Fruit fly (Drosophila melanogaster) whole organism, embryonic: Measurements from ENCODE around the gene CG4577.

Experiments used
- CG1024 ChIP-seq: fragments of 200-800 bp; sonication (Bioruptor generic); IDR thresholded peaks from 2 replicates; pipeline ENCODE4 v1.3.6; 2022; ENCODE audit warnings: missing biosample characterization, missing genetic modification characterization
- CG10366 ChIP-seq: fragments of 200-800 bp; sonication (Bioruptor generic); IDR thresholded peaks from 2 replicates; pipeline ENCODE4 v1.3.6; 2022; ENCODE audit warnings: missing biosample characterization, missing genetic modification characterization
- CG10431 ChIP-seq: fragments of 200-800 bp; sonication (Bioruptor generic); optimal IDR thresholded peaks from 3 replicates; lab custom pipeline; 2018; ENCODE audit warnings: missing biosample characterization, mild to moderate bottlenecking, missing genetic modification characterization
- CG11398 ChIP-seq: fragments of 200-800 bp; sonication (Bioruptor generic); optimal IDR thresholded peaks from 2 replicates; lab custom pipeline; 2016; ENCODE audit warnings: missing biosample characterization, missing genetic modification characterization
- CG12769 ChIP-seq: fragments of 200-800 bp; sonication (Bioruptor generic); optimal IDR thresholded peaks from 2 replicates; lab custom pipeline; 2019; ENCODE audit warnings: missing biosample characterization, mild to moderate bottlenecking, missing genetic modification characterization, moderate library complexity
- CG14050 ChIP-seq: fragments of 200-800 bp; sonication (Bioruptor generic); IDR thresholded peaks from 3 replicates; pipeline ENCODE4 v1.3.6; 2022; ENCODE audit warnings: missing biosample characterization, missing genetic modification characterization
- CG1603 ChIP-seq: fragments of 200-800 bp; sonication (Bioruptor generic); optimal IDR thresholded peaks from 2 replicates; lab custom pipeline; 2019; ENCODE audit warnings: missing biosample characterization, mild to moderate bottlenecking, missing genetic modification characterization, moderate library complexity
- CG17186 ChIP-seq: fragments of 200-800 bp; sonication (Bioruptor generic); optimal IDR thresholded peaks from 3 replicates; lab custom pipeline; 2017; ENCODE audit warnings: missing biosample characterization, missing genetic modification reagents, missing genetic modification characterization
- CG17912 ChIP-seq: fragments of 200-800 bp; sonication (Bioruptor generic); optimal IDR thresholded peaks from 2 replicates; lab custom pipeline; 2018; ENCODE audit warnings: missing biosample characterization, mild to moderate bottlenecking, missing genetic modification characterization
- CG18011 ChIP-seq: fragments of 200-800 bp; sonication (Bioruptor generic); optimal IDR thresholded peaks from 2 replicates; lab custom pipeline; 2017; ENCODE audit warnings: missing biosample characterization, missing genetic modification characterization, mild to moderate bottlenecking, moderate library complexity, missing genotype
- CG30020 ChIP-seq: fragments of 200-800 bp; optimal IDR thresholded peaks from 2 replicates; lab custom pipeline; 2019; ENCODE audit warnings: missing biosample characterization, mild to moderate bottlenecking, missing genetic modification characterization, moderate library complexity
- CG32767 ChIP-seq: fragments of 200-800 bp; sonication (Bioruptor generic); IDR thresholded peaks from 2 replicates; pipeline ENCODE4 v1.3.6; 2022; ENCODE audit warnings: missing biosample characterization, missing genetic modification characterization
- CG32772 ChIP-seq: fragments of 200-800 bp; sonication (Bioruptor generic); IDR thresholded peaks from 2 replicates; pipeline ENCODE4 v1.3.6; 2022; ENCODE audit warnings: missing biosample characterization, missing genetic modification characterization
- CG3407 ChIP-seq: fragments of 200-800 bp; sonication (Bioruptor generic); optimal IDR thresholded peaks from 2 replicates; lab custom pipeline; 2018; ENCODE audit warnings: missing biosample characterization, mild to moderate bottlenecking, missing genetic modification characterization
- CG4707 ChIP-seq: fragments of 200-800 bp; sonication (Bioruptor generic); optimal IDR thresholded peaks from 2 replicates; lab custom pipeline; 2018; ENCODE audit warnings: missing biosample characterization, mild to moderate bottlenecking, missing genetic modification characterization, moderate library complexity
- CG6272 ChIP-seq: fragments of 200-800 bp; sonication (Bioruptor generic); IDR thresholded peaks from 2 replicates; pipeline ENCODE4 v1.3.6; 2022; ENCODE audit warnings: missing biosample characterization, missing genetic modification characterization
- CG6765 ChIP-seq: fragments of 200-800 bp; sonication (Bioruptor generic); optimal IDR thresholded peaks from 3 replicates; lab custom pipeline; 2017; ENCODE audit warnings: missing biosample characterization, mild to moderate bottlenecking, missing genetic modification characterization
- CG8281 ChIP-seq: fragments of 200-800 bp; sonication (Bioruptor generic); optimal IDR thresholded peaks from 2 replicates; lab custom pipeline; 2018; ENCODE audit warnings: missing biosample characterization, mild to moderate bottlenecking, missing genetic modification characterization, moderate library complexity
- CG9876 ChIP-seq: fragments of 200-800 bp; sonication (Bioruptor generic); optimal IDR thresholded peaks from 2 replicates; lab custom pipeline; 2016; ENCODE audit warnings: missing biosample characterization, missing genetic modification characterization
- CkIIα-i1 ChIP-seq: fragments of 200-800 bp; sonication (Bioruptor generic); IDR thresholded peaks from 2 replicates; pipeline ENCODE4 v1.3.6; 2022; ENCODE audit warnings: missing biosample characterization, missing genetic modification characterization
- Elba2 ChIP-seq: fragments of 200-800 bp; sonication (Bioruptor generic); optimal IDR thresholded peaks from 3 replicates; lab custom pipeline; 2016; ENCODE audit warnings: missing biosample characterization, missing genetic modification characterization
- Gsc ChIP-seq: fragments of 200-800 bp; sonication (Bioruptor generic); IDR thresholded peaks from 2 replicates; pipeline ENCODE4 v1.3.6; 2022; ENCODE audit warnings: missing biosample characterization, missing genetic modification characterization
- H2.0 ChIP-seq: fragments of 200-800 bp; sonication (Bioruptor generic); IDR thresholded peaks from 2 replicates; pipeline ENCODE4 v1.3.6; 2022; ENCODE audit warnings: missing biosample characterization, missing genetic modification characterization
- Hand ChIP-seq: fragments of 200-800 bp; sonication (Bioruptor generic); optimal IDR thresholded peaks from 2 replicates; lab custom pipeline; 2017; ENCODE audit warnings: mild to moderate bottlenecking, missing biosample characterization, missing genetic modification reagents, missing genetic modification characterization
- HmgD ChIP-seq: fragments of 200-800 bp; sonication (Bioruptor generic); optimal IDR thresholded peaks from 3 replicates; lab custom pipeline; 2016; ENCODE audit warnings: missing biosample characterization, missing genetic modification characterization
- Hmx ChIP-seq: fragments of 200-800 bp; sonication (Bioruptor generic); optimal IDR thresholded peaks from 2 replicates; lab custom pipeline; 2016; ENCODE audit warnings: missing biosample characterization, missing genetic modification characterization
- Hr78 ChIP-seq, 2 experiments: fragments of 200-800 bp in 1 of 2; fragments of >200 bp in 1 of 2; sonication (Bioruptor generic) in 1 of 2; optimal IDR thresholded peaks; 2 replicates each; lab custom pipeline; 2017 to 2019; ENCODE audit warnings: missing biosample characterization in 2 of 2, missing genetic modification characterization in 2 of 2, mild to moderate bottlenecking in 1 of 2, moderate library complexity in 1 of 2
- Kr ChIP-seq: fragments of 200-800 bp; sonication (Bioruptor generic); optimal IDR thresholded peaks from 2 replicates; lab custom pipeline; 2017; ENCODE audit warnings: missing biosample characterization, mild to moderate bottlenecking, missing genetic modification characterization
- NfI ChIP-seq: fragments of 200-800 bp; sonication (Bioruptor generic); optimal IDR thresholded peaks from 3 replicates; lab custom pipeline; 2018; ENCODE audit warnings: missing biosample characterization, mild to moderate bottlenecking, missing genetic modification characterization, moderate library complexity
- Opbp ChIP-seq: fragments of 200-800 bp; sonication (Bioruptor generic); IDR thresholded peaks from 3 replicates; pipeline ENCODE4 v1.3.6; 2022; ENCODE audit warnings: missing biosample characterization, missing genetic modification characterization; ENCODE audit not compliant: partially characterized antibody
- bab2 ChIP-seq: fragments of 200-800 bp; sonication (Bioruptor generic); optimal IDR thresholded peaks from 2 replicates; lab custom pipeline; 2016; ENCODE audit warnings: missing biosample characterization, missing genetic modification characterization
- bbx ChIP-seq: fragments of 200-800 bp; sonication (Bioruptor generic); IDR thresholded peaks from 2 replicates; pipeline ENCODE4 v1.3.6; 2022; ENCODE audit warnings: missing biosample characterization, missing genetic modification characterization; ENCODE audit not compliant: partially characterized antibody
- br ChIP-seq: fragments of >200 bp; optimal IDR thresholded peaks from 2 replicates; lab custom pipeline; 2017
- dati ChIP-seq: fragments of 200-800 bp; sonication (Bioruptor generic); IDR thresholded peaks from 2 replicates; pipeline ENCODE4 v1.3.6; 2022; ENCODE audit warnings: missing biosample characterization, missing genetic modification characterization
- ems ChIP-seq: fragments of 200-800 bp; sonication (Bioruptor generic); optimal IDR thresholded peaks from 3 replicates; lab custom pipeline; 2016; ENCODE audit warnings: missing biosample characterization, missing genetic modification characterization
- exex ChIP-seq: fragments of 200-800 bp; sonication (Bioruptor generic); optimal IDR thresholded peaks from 4 replicates; lab custom pipeline; 2018; ENCODE audit warnings: missing biosample characterization, mild to moderate bottlenecking, missing genetic modification characterization, moderate library complexity
- gcm2 ChIP-seq: fragments of 200-800 bp; sonication (Bioruptor generic); optimal IDR thresholded peaks from 2 replicates; lab custom pipeline; 2016; ENCODE audit warnings: missing biosample characterization, missing genetic modification characterization
- kni ChIP-seq: fragments of 200-800 bp; sonication (Bioruptor generic); optimal IDR thresholded peaks from 3 replicates; lab custom pipeline; 2017; ENCODE audit warnings: mild to moderate bottlenecking, missing biosample characterization, missing genetic modification reagents, missing genetic modification characterization
- lov ChIP-seq, 2 experiments: fragments of 200-800 bp in 1 of 2; fragments of >200 bp in 1 of 2; sonication (Bioruptor generic) in 1 of 2; IDR thresholded peaks in 1 of 2; optimal IDR thresholded peaks in 1 of 2; 2 replicates in 1 of 2; 3 replicates in 1 of 2; pipeline versions ENCODE4 v1.3.6 to Lab custom; 2017 to 2022; ENCODE audit warnings: missing biosample characterization in 1 of 2, missing genetic modification characterization in 1 of 2
- nau ChIP-seq: fragments of 200-800 bp; sonication (Bioruptor generic); optimal IDR thresholded peaks from 3 replicates; lab custom pipeline; 2017; ENCODE audit warnings: missing biosample characterization, mild to moderate bottlenecking, missing genetic modification characterization, missing genetic modification reagents
- nmo ChIP-seq: fragments of 200-800 bp; sonication (Bioruptor generic); optimal IDR thresholded peaks from 2 replicates; lab custom pipeline; 2018; ENCODE audit warnings: missing biosample characterization, mild to moderate bottlenecking, missing genetic modification characterization, moderate library complexity
- nom ChIP-seq: fragments of 200-800 bp; sonication (Bioruptor generic); optimal IDR thresholded peaks from 2 replicates; lab custom pipeline; 2017; ENCODE audit warnings: missing biosample characterization, missing genetic modification characterization, mild to moderate bottlenecking, moderate library complexity, missing genetic modification reagents
- p53 ChIP-seq: fragments of 200-800 bp; sonication (Bioruptor generic); optimal IDR thresholded peaks from 2 replicates; lab custom pipeline; 2016; ENCODE audit warnings: missing biosample characterization, missing genetic modification characterization
- pho ChIP-seq: fragments of 200-800 bp; sonication (Bioruptor generic); optimal IDR thresholded peaks from 2 replicates; lab custom pipeline; 2016; ENCODE audit warnings: missing biosample characterization, missing genetic modification characterization
- seq ChIP-seq: fragments of 200-800 bp; sonication (Bioruptor generic); IDR thresholded peaks from 2 replicates; pipeline ENCODE4 v1.3.6; 2022; ENCODE audit warnings: missing biosample characterization, missing genetic modification characterization
- sim ChIP-seq: fragments of 200-800 bp; sonication (Bioruptor generic); IDR thresholded peaks from 2 replicates; pipeline ENCODE4 v1.3.6; 2022; ENCODE audit warnings: missing biosample characterization, missing genetic modification characterization
- stwl ChIP-seq: fragments of 200-800 bp; sonication (Bioruptor generic); optimal IDR thresholded peaks from 3 replicates; lab custom pipeline; 2018; ENCODE audit warnings: missing biosample characterization, mild to moderate bottlenecking, missing genetic modification characterization, moderate library complexity
- tgo ChIP-seq: fragments of 200-800 bp; sonication (Bioruptor generic); IDR thresholded peaks from 3 replicates; pipeline ENCODE4 v1.3.6; 2022; ENCODE audit warnings: missing biosample characterization, missing genetic modification characterization

CG4577 gene

dm6 chr2L:1128932-1129887 is 5.3 kb upstream of the CG4577 start, which contains the start of the genes Pino and TBC1D23 (continued):
- peak; percentile 77 for TF ChIP-seq NfI (GFP tag; lab: Kevin White, UChicago)
- TF ChIP-seq CG9876 (GFP tag; lab: Kevin White, UChicago), result no peak
- no peak for TF ChIP-seq dati (GFP tag; lab: Robert Waterston, UW)
- peak; percentile 65 for TF ChIP-seq CG6272
- TF ChIP-seq CG4707, result no peak
- no peak for TF ChIP-seq CG11398 (GFP tag; lab: Kevin White, UChicago)
- peak; percentile 72 for TF ChIP-seq CG30020 (tag; lab: Kevin White, UChicago)
- TF ChIP-seq br (lab: Kevin White, UChicago), result no peak
- no peak for TF ChIP-seq exex (tag; lab: Kevin White, UChicago)
- TF ChIP-seq sim (GFP tag; lab: Robert Waterston, UW), result no peak
- peak; percentile 63 for TF ChIP-seq CG12769 (tag; lab: Kevin White, UChicago)
- TF ChIP-seq CG1603 (tag; lab: Kevin White, UChicago), result peak; percentile 6
- peak; percentile 56 for TF ChIP-seq CG32772 (GFP tag; lab: Robert Waterston, UW)
- peak; percentile 21 for TF ChIP-seq ems (GFP tag; lab: Kevin White, UChicago)
- TF ChIP-seq CG8281 (tag; lab: Kevin White, UChicago), result peak; percentile 38
- peak; percentile 89 for TF ChIP-seq nmo (GFP tag; lab: Kevin White, UChicago)
- TF ChIP-seq H2.0 (GFP tag; lab: Robert Waterston, UW), result peak; percentile 68
- TF ChIP-seq p53, result no peak
- no peak for TF ChIP-seq Kr
- no peak for TF ChIP-seq kni (GFP tag; lab: Kevin White, UChicago)
- TF ChIP-seq CG6765 (GFP tag; lab: Kevin White, UChicago), result no peak
- 0 out of 2 replicates have a peak, but pooled peaks have one; percentile 34 for TF ChIP-seq CG1024 (GFP tag; lab: Robert Waterston, UW)
- TF ChIP-seq Hand (GFP tag; lab: Kevin White, UChicago), result no peak
- no peak for TF ChIP-seq HmgD (GFP tag; lab: Kevin White, UChicago)
- TF ChIP-seq CG14050 (GFP tag; lab: Robert Waterston, UW), result no peak
- no peak for TF ChIP-seq Hr78 (GFP tag; optimal IDR thresholded peaks at IDR 0.05; lab: Kevin White, UChicago)
- no peak for TF ChIP-seq gcm2
- TF ChIP-seq Opbp, result peak; percentile 52; the same call in 2 of the 3 replicates
- peak; percentile 31; the same call in 1 of the 2 replicates for TF ChIP-seq bbx
- no peak for TF ChIP-seq CkIIα-i1 (GFP tag; lab: Robert Waterston, UW)
- TF ChIP-seq CG18011 (GFP tag; lab: Kevin White, UChicago), result peak; percentile 15
- no peak for TF ChIP-seq Hmx (GFP tag; lab: Kevin White, UChicago)
- TF ChIP-seq bab2 (GFP tag; lab: Kevin White, UChicago), result peak; percentile 62
- TF ChIP-seq pho, result peak; percentile 63
- no peak for TF ChIP-seq lov (optimal IDR thresholded peaks at IDR 0.05; lab: Kevin White, UChicago)
- TF ChIP-seq lov (GFP tag; IDR thresholded peaks at IDR 0.05; lab: Robert Waterston, UW), result 0 out of 3 replicates have a peak, but pooled peaks have one; percentile 23
- TF ChIP-seq seq (GFP tag; lab: Robert Waterston, UW), result no peak
- TF ChIP-seq CG10366 (GFP tag; lab: Robert Waterston, UW), result peak; percentile 79
- peak; percentile 12 for TF ChIP-seq Elba2 (GFP tag; lab: Kevin White, UChicago)
- no peak for TF ChIP-seq CG10431 (GFP tag; lab: Kevin White, UChicago)
- TF ChIP-seq nom, result no peak
- no peak for TF ChIP-seq Gsc (GFP tag; lab: Robert Waterston, UW)
- no peak; the same call in 1 of the 2 replicates for TF ChIP-seq CG32767 (GFP tag; lab: Robert Waterston, UW)
- no peak for TF ChIP-seq nau
- peak; percentile 71 for TF ChIP-seq tgo (GFP tag; lab: Robert Waterston, UW)
- peak; percentile 69 for TF ChIP-seq CG17186 (GFP tag; lab: Kevin White, UChicago)
- TF ChIP-seq stwl (tag; lab: Kevin White, UChicago), result peak; percentile 33
- no peak for TF ChIP-seq CG17912 (GFP tag; lab: Kevin White, UChicago)
- TF ChIP-seq CG3407, result peak; percentile 2
